Fruit fly (Drosophila melanogaster): ENCODE results near the gene CG31926.
A peak's percentile ranks its signal among the peaks of the same experiment; 100 is the strongest.

DNA sequence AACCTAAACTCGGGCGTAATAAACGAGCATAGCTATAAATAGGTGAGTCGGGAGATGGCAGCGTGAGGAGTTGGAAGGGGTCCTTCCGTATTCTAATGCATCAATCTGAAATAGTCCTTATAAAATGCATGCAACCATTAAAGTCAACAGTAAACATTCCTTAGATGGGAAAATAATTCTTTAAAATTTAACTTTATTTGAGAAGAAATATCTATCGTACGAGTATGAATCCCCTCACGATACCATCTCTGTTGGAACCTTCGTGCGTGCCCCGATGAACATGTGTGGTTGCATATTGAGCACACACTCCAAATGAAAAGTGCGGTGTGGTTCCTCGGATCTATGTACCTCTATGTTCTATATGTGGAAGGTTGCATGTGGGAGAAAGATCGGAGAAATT is 33.1 kb upstream of the CG31926 start:
- TF ChIP-seq CG10348 (GFP tag; IDR thresholded peaks at IDR 0.05) (no peak), CG32121 (GFP tag; IDR thresholded peaks at IDR 0.05) (no peak), Ets98B (GFP tag; IDR thresholded peaks at IDR 0.05) (no peak), CG14655 (GFP tag; optimal IDR thresholded peaks at IDR 0.05) (peak; percentile 17), CG12605 (GFP tag; IDR thresholded peaks at IDR 0.05) (no peak)

Measured in whole organism, pupa.